Fruit fly (Drosophila melanogaster) whole organism, wandering third instar larva: Measurements from ENCODE around the gene CG4835.

Experiments used
- Abd-B ChIP-seq: fragments of >200 bp; optimal IDR thresholded peaks from 2 replicates; lab custom pipeline; 2017; ENCODE audit warnings: missing biosample characterization, missing genetic modification characterization
- Vsx2 ChIP-seq: fragments of 200-300, 225-300 bp; sonication (Bioruptor generic); optimal IDR thresholded peaks from 2 replicates; lab custom pipeline; 2018; ENCODE audit warnings: missing biosample characterization, missing genetic modification characterization; ENCODE audit not compliant: partially characterized antibody
- dsf ChIP-seq: sonication (Bioruptor generic); optimal IDR thresholded peaks from 2 replicates; lab custom pipeline; 2016; ENCODE audit warnings: missing biosample characterization, missing genetic modification characterization, borderline replicate concordance

CG4835 gene

dm6 chr3L:5529241-5529640 is 49.7 kb downstream of the CG4835 start, which contains the start of gene Lkr:
Lkr (minus strand) TSS chr3L:5529341.
- TF ChIP-seq Vsx2 (GFP tag; lab: Kevin White, UChicago) (no peak), dsf (GFP tag; lab: Kevin White, UChicago) (no peak), Abd-B (no peak)
